Worm (Caenorhabditis elegans): ENCODE measurements around the gene F59A6.13.

The F59A6.13 gene

DNA sequence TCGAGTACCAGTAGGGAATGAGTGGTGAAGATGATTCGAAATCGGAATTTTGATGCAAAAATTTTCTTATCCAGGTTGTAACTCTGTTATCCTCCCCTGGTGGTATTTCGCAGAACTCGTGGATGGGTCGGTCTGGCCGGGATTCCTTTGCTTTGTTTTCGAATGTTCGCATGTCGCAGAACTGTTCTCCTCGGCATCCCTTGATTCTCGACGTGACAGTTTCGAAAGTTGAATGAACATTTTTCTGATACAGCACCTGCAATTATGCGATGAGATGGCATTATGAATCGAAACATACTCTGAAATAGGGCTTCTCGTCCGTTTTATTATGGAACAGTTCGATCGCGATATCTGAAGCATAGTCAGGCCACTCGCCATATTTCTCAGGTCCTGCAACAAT lies 33.6 kb downstream of the F59A6.13 start:
- TF ChIP-seq zag-1 (tag; optimal IDR thresholded peaks at IDR 0.05) (no peak), nhr-25 (tag; optimal IDR thresholded peaks at IDR 0.05) (no peak), ceh-16 (tag; optimal IDR thresholded peaks at IDR 0.05) (no peak), ama-1 (optimal IDR thresholded peaks at IDR 0.05) (no peak), ztf-11 (tag; optimal IDR thresholded peaks at IDR 0.05) (no peak)

DNA sequence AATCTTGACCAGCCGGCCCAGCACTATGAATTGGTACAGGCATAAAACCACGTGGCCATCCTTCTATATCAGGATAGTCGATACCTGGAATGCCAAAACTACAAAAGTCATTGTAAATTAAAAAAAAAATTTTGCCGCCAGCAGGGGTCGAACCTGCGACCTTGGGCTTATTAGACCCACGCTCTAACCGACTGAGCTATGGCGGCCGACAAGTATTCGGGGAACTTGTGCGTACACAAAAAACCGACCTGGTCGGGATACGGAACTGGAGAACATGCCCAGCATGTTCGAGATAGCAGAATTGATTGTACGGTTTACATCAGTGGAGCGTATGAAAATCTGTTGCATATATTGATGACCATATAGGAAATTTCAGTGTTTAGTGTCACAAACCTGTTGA lies 34.7 kb downstream of the F59A6.13 start:
- no peak for TF ChIP-seq lin-39 (tag; optimal IDR thresholded peaks at IDR 0.05)
- TF ChIP-seq nhr-77 (tag; optimal IDR thresholded peaks at IDR 0.05) = peak; percentile 24
- peak; percentile 45 for TF ChIP-seq nhr-21 (tag; optimal IDR thresholded peaks at IDR 0.05)
- peak; percentile 98 for TF ChIP-seq snpc-4 (tag; optimal IDR thresholded peaks at IDR 0.05)
- peak; percentile 68 for TF ChIP-seq crh-2 (tag; optimal IDR thresholded peaks at IDR 0.05)
- no peak for TF ChIP-seq mbf-1 (tag; optimal IDR thresholded peaks at IDR 0.05)
- peak; percentile 73 for TF ChIP-seq sma-3 (GFP tag; optimal IDR thresholded peaks at IDR 0.05)
- TF ChIP-seq sma-9 (GFP tag; optimal IDR thresholded peaks at IDR 0.05) = peak; percentile 66
- TF ChIP-seq sma-9 (tag; optimal IDR thresholded peaks at IDR 0.05) = no peak
- no peak for TF ChIP-seq elt-3 (tag; optimal IDR thresholded peaks at IDR 0.05)
- TF ChIP-seq fos-1 (tag; optimal IDR thresholded peaks at IDR 0.05) = peak; percentile 30
- TF ChIP-seq zag-1 (tag; optimal IDR thresholded peaks at IDR 0.05) = no peak
- peak; percentile 62 for TF ChIP-seq gmeb-1 (tag; optimal IDR thresholded peaks at IDR 0.05)
- peak; percentile 31 for TF ChIP-seq lin-13 (GFP tag; optimal IDR thresholded peaks at IDR 0.05)
- TF ChIP-seq nhr-129 (tag; optimal IDR thresholded peaks at IDR 0.05) = peak; percentile 61
- peak; percentile 35 for TF ChIP-seq C34F6.9 (tag; optimal IDR thresholded peaks at IDR 0.05)
- peak in 1 of 2 experiments; percentile 8 for TF ChIP-seq mdl-1 (tag; optimal IDR thresholded peaks at IDR 0.05)
- peak; percentile 71 for TF ChIP-seq F13H6.1 (tag; optimal IDR thresholded peaks at IDR 0.05)
- no peak for TF ChIP-seq mab-5 (tag; optimal IDR thresholded peaks at IDR 0.05)
- TF ChIP-seq lsy-2 (tag; optimal IDR thresholded peaks at IDR 0.05) = peak; percentile 63 to 81
- peak; percentile 44 for TF ChIP-seq lin-11 (tag; optimal IDR thresholded peaks at IDR 0.05)
- TF ChIP-seq dmd-4 (tag; optimal IDR thresholded peaks at IDR 0.05) = no peak
- peak; percentile 47 for TF ChIP-seq sem-4 (tag; optimal IDR thresholded peaks at IDR 0.05)
- no peak for TF ChIP-seq aly-2 (tag; optimal IDR thresholded peaks at IDR 0.05)
- TF ChIP-seq nhr-25 (tag; optimal IDR thresholded peaks at IDR 0.05) = peak; percentile 26

DNA sequence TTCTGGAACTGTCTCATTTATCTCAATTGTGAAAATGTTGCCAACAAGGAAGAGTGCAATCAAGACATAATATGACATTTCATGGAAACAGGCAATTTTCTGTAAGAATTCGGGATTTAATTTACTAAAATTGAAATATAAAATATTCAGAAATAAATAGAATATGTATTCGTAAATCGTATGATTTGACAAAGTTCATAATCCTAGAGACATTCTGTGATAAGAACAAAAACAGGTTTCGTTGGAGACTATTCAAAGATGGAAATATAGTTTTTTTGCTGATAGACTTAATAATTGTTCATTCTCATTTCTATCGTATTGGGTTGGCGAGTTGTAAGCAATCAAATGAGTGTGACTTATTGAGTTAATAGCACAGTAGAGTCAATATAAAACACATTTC lies 35.4 kb downstream of the F59A6.13 start, which contains the start of gene C27A2.12:
TSS of gene C27A2.12 (minus strand) at position 101 of the 400 bp plus-strand sequence.
- TF ChIP-seq peb-1 (tag; optimal IDR thresholded peaks at IDR 0.05) (no peak), ceh-82 (tag; optimal IDR thresholded peaks at IDR 0.05) (no peak), ZK546.5 (tag; optimal IDR thresholded peaks at IDR 0.05) (no peak), unc-62 (GFP tag; optimal IDR thresholded peaks at IDR 0.05) (no peak), blmp-1 (tag; optimal IDR thresholded peaks at IDR 0.05; ENCODE audit: insufficient read depth) (no peak), mdl-1 (tag; optimal IDR thresholded peaks at IDR 0.05) (no peak), fos-1 (tag; optimal IDR thresholded peaks at IDR 0.05) (no peak), nhr-25 (tag; optimal IDR thresholded peaks at IDR 0.05) (no peak), nhr-237 (tag; optimal IDR thresholded peaks at IDR 0.05) (no peak), ama-1 (optimal IDR thresholded peaks at IDR 0.05) (no peak)

- TF ChIP-seq ztf-11 (tag; optimal IDR thresholded peaks at IDR 0.05) = no peak
- TF ChIP-seq alr-1 (tag; optimal IDR thresholded peaks at IDR 0.05) = no peak
- TF ChIP-seq nhr-10 (tag; optimal IDR thresholded peaks at IDR 0.05) = no peak
- no peak for TF ChIP-seq skn-1 (tag; optimal IDR thresholded peaks at IDR 0.05)
- no peak for TF ChIP-seq ztf-1 (GFP tag; conservative IDR thresholded peaks at IDR 0.05)
- TF ChIP-seq lin-13 (GFP tag; optimal IDR thresholded peaks at IDR 0.05) = no peak
- no peak for TF ChIP-seq nhr-21 (tag; optimal IDR thresholded peaks at IDR 0.05)
- no peak for TF ChIP-seq sma-3 (GFP tag; optimal IDR thresholded peaks at IDR 0.05)
- TF ChIP-seq unc-39 (tag; optimal IDR thresholded peaks at IDR 0.05) = no peak
- TF ChIP-seq sem-4 (tag; optimal IDR thresholded peaks at IDR 0.05) = no peak
- TF ChIP-seq Y55F3AM.14 (GFP tag; optimal IDR thresholded peaks at IDR 0.05) = no peak
- no peak for TF ChIP-seq dmd-4 (tag; optimal IDR thresholded peaks at IDR 0.05)
- no peak for TF ChIP-seq gmeb-1 (tag; optimal IDR thresholded peaks at IDR 0.05)
- TF ChIP-seq sma-9 (GFP tag; optimal IDR thresholded peaks at IDR 0.05) = no peak
- no peak for TF ChIP-seq sma-9 (tag; optimal IDR thresholded peaks at IDR 0.05)
- no peak for TF ChIP-seq peb-1 (tag; optimal IDR thresholded peaks at IDR 0.05)
Observed at ce11 chrII:5060719-5061118, 38.1 kb downstream of the F59A6.13 start, which contains the start of gene pho-12. pho-12 (minus strand) TSS chrII:5060819.

Data from whole organism, L2 larva.